Worm (Caenorhabditis elegans) whole organism, midembryonic: Measurements from ENCODE around the gene fars-3.

ENCODE experiments used
- cog-1 ChIP-seq: sonication (generic microtip); optimal IDR thresholded peaks from 2 replicates; lab custom pipeline; 2016; ENCODE audit warnings: missing genetic modification characterization, missing compliant biosample characterization
- flt-1 ChIP-seq: fragments of 200-800 bp; sonication (Bioruptor generic); IDR thresholded peaks from 2 replicates; pipeline ENCODE4 v1.3.6; 2022; ENCODE audit warnings: missing genetic modification characterization, missing compliant biosample characterization
- med-1 ChIP-seq: sonication (generic microtip); optimal IDR thresholded peaks from 2 replicates; lab custom pipeline; 2017; ENCODE audit warnings: missing genetic modification characterization, mild to moderate bottlenecking, missing compliant biosample characterization, antibody characterized with exemption, missing genetic modification reagents; ENCODE audit not compliant: insufficient read depth
- tab-1 ChIP-seq: fragments of 200-800 bp; sonication (Bioruptor generic); IDR thresholded peaks from 2 replicates; pipeline ENCODE4 v1.3.6; 2022; ENCODE audit warnings: missing genetic modification characterization, missing compliant biosample characterization
- ztf-29 ChIP-seq: fragments of 200-800 bp; sonication (Bioruptor generic); IDR thresholded peaks from 2 replicates; pipeline ENCODE4 v1.3.6; 2022; ENCODE audit warnings: missing genetic modification reagents, missing genetic modification characterization, missing compliant biosample characterization

DNA sequence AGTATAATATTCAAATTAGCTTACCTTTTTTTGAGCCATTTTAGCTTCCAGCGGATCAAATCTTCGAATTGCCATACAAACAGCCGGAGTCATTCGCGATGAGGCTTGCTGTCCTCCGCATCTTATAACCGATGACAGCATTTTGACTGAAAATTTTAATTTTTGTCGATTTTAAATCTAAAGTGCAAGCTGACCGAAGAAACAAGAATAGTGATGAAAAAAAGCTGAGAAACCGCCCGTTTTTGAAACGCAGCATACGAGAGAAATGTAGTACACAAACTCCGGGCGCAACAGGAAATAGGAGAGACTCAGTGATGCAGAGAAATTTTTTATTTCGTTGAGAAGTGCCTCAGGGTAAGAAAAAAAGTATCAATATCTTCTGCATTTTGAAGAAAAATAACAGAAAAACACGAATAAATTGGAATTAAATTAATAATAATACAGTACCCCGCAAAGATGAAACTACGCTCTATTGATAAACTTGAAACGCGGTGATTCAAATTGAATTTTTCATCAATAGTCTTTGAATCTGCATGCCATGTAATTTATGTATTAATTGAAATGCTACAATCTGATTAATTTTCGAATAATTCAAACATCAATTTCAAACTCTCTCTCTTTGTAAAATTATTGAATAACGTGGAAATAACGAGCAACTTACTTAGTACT, 18.6 kb downstream of the fars-3 start:
- TF ChIP-seq flt-1 (GFP tag; lab: Robert Waterston, UW) (no peak), tab-1 (GFP tag; lab: Robert Waterston, UW) (no peak), med-1 (no peak), ztf-29 (GFP tag; lab: Robert Waterston, UW) (no peak), cog-1 (tag; lab: Kevin White, UChicago) (no peak)
